Worm (Caenorhabditis elegans): Measurements from ENCODE around the gene srw-133.

ce11 chrV:4162922-4163321 lies 48.4 kb upstream of the srw-133 start, which contains the start of gene Y45G5AM.4:
- TF ChIP-seq ztf-11 (tag; optimal IDR thresholded peaks at IDR 0.05) (no peak), tbx-8 (GFP tag; optimal IDR thresholded peaks at IDR 0.05) (no peak), mep-1 (tag; optimal IDR thresholded peaks at IDR 0.05) (no peak), lin-13 (tag; optimal IDR thresholded peaks at IDR 0.05) (no peak), lsy-2 (tag; optimal IDR thresholded peaks at IDR 0.05) (no peak), hlh-1 (tag; optimal IDR thresholded peaks at IDR 0.05) (no peak), unc-62 (GFP tag; optimal IDR thresholded peaks at IDR 0.05) (no peak), flh-1 (GFP tag; optimal IDR thresholded peaks at IDR 0.05) (no peak), ces-1 (GFP tag; optimal IDR thresholded peaks at IDR 0.05) (no peak), nhr-12 (tag; optimal IDR thresholded peaks at IDR 0.05) (no peak), sptf-1 (tag; optimal IDR thresholded peaks at IDR 0.05) (no peak), snpc-4 (tag; optimal IDR thresholded peaks at IDR 0.05) (no peak)

Data from whole organism, mixed stage, embryonic.